Fruit fly (Drosophila melanogaster) whole organism, embryonic: Measurements from ENCODE around the gene pico.
A peak's percentile ranks its signal among the peaks of the same experiment; 100 is the strongest.

Experiments
- CG10462 ChIP-seq: fragments of 200-800 bp; sonication (Bioruptor generic); optimal IDR thresholded peaks from 2 replicates; lab custom pipeline; 2016; ENCODE audit warnings: missing biosample characterization, missing genetic modification characterization
- CG10654 ChIP-seq: fragments of 200-800 bp; sonication (Bioruptor generic); optimal IDR thresholded peaks from 2 replicates; lab custom pipeline; 2016; ENCODE audit warnings: missing biosample characterization, missing genetic modification characterization
- CG12769 ChIP-seq: fragments of 200-800 bp; sonication (Bioruptor generic); optimal IDR thresholded peaks from 2 replicates; lab custom pipeline; 2019; ENCODE audit warnings: missing biosample characterization, mild to moderate bottlenecking, missing genetic modification characterization, moderate library complexity
- CG14710 ChIP-seq: fragments of 200-800 bp; sonication (Bioruptor generic); optimal IDR thresholded peaks from 3 replicates; lab custom pipeline; 2019; ENCODE audit warnings: missing biosample characterization, mild to moderate bottlenecking, missing genetic modification characterization, moderate library complexity
- CG1529 ChIP-seq: fragments of 200-800 bp; sonication (Bioruptor generic); optimal IDR thresholded peaks from 3 replicates; lab custom pipeline; 2018; ENCODE audit warnings: missing biosample characterization, missing genetic modification characterization
- CG1603 ChIP-seq: fragments of 200-800 bp; sonication (Bioruptor generic); optimal IDR thresholded peaks from 2 replicates; lab custom pipeline; 2019; ENCODE audit warnings: missing biosample characterization, mild to moderate bottlenecking, missing genetic modification characterization, moderate library complexity
- CG17361 ChIP-seq: fragments of 200-800 bp; sonication (Bioruptor generic); IDR thresholded peaks from 3 replicates; pipeline ENCODE4 v1.3.6; 2022; ENCODE audit warnings: missing biosample characterization, missing genetic modification characterization
- CG17385 ChIP-seq: fragments of 200-800 bp; sonication (Bioruptor generic); optimal IDR thresholded peaks from 3 replicates; lab custom pipeline; 2018; ENCODE audit warnings: missing biosample characterization, mild to moderate bottlenecking, missing genetic modification characterization
- CG18262 ChIP-seq: fragments of 200-800 bp; optimal IDR thresholded peaks from 3 replicates; lab custom pipeline; 2019; ENCODE audit warnings: missing biosample characterization, mild to moderate bottlenecking, missing genetic modification characterization, moderate library complexity
- CG2678 ChIP-seq: fragments of 200-800 bp; sonication (Bioruptor generic); optimal IDR thresholded peaks from 3 replicates; lab custom pipeline; 2019; ENCODE audit warnings: missing biosample characterization, mild to moderate bottlenecking, missing genetic modification characterization, moderate library complexity
- CG30403 ChIP-seq: fragments of 200-800 bp; sonication (Bioruptor generic); optimal IDR thresholded peaks from 3 replicates; lab custom pipeline; 2016; ENCODE audit warnings: missing biosample characterization, missing genetic modification characterization
- CG3726 ChIP-seq: fragments of 200-800 bp; sonication (Bioruptor generic); IDR thresholded peaks from 3 replicates; pipeline ENCODE4, ENCODE4 v1.3.6; 2022; ENCODE audit warnings: missing biosample characterization, missing genetic modification characterization
- CG5953 ChIP-seq: fragments of 200-800 bp; sonication (Bioruptor generic); IDR thresholded peaks from 2 replicates; pipeline ENCODE4 v1.3.6; 2022; ENCODE audit warnings: missing biosample characterization, missing genetic modification characterization
- CG7839 ChIP-seq: fragments of 200-800 bp; sonication (Bioruptor generic); optimal IDR thresholded peaks from 3 replicates; lab custom pipeline; 2018; ENCODE audit warnings: missing biosample characterization, mild to moderate bottlenecking, missing genetic modification characterization, moderate library complexity
- CG8924 ChIP-seq: fragments of 200-800 bp; optimal IDR thresholded peaks from 3 replicates; lab custom pipeline; 2019; ENCODE audit warnings: missing biosample characterization, mild to moderate bottlenecking, missing genetic modification characterization, moderate library complexity
- CG9437 ChIP-seq: fragments of 200-800 bp; sonication (Bioruptor generic); optimal IDR thresholded peaks from 2 replicates; lab custom pipeline; 2018; ENCODE audit warnings: missing biosample characterization, mild to moderate bottlenecking, missing genetic modification characterization
- CG9727 ChIP-seq: fragments of 200-800 bp; sonication (Bioruptor generic); optimal IDR thresholded peaks from 3 replicates; lab custom pipeline; 2017; ENCODE audit warnings: missing biosample characterization, mild to moderate bottlenecking, missing genetic modification characterization
- CoRest ChIP-seq: fragments of 200-800 bp; sonication (Bioruptor generic); optimal IDR thresholded peaks from 3 replicates; lab custom pipeline; 2018; ENCODE audit warnings: missing biosample characterization, mild to moderate bottlenecking, missing genetic modification characterization, moderate library complexity
- D19A ChIP-seq: fragments of 200-800 bp; optimal IDR thresholded peaks from 3 replicates; lab custom pipeline; 2019; ENCODE audit warnings: missing biosample characterization, mild to moderate bottlenecking, missing genetic modification characterization, moderate library complexity
- Hmr ChIP-seq: fragments of 200-800 bp; sonication (Bioruptor generic); optimal IDR thresholded peaks from 3 replicates; lab custom pipeline; 2017; ENCODE audit warnings: mild to moderate bottlenecking, missing biosample characterization, missing genetic modification reagents, missing genetic modification characterization
- Hmx ChIP-seq: fragments of 200-800 bp; sonication (Bioruptor generic); optimal IDR thresholded peaks from 2 replicates; lab custom pipeline; 2016; ENCODE audit warnings: missing biosample characterization, missing genetic modification characterization
- Med ChIP-seq: fragments of 200-800 bp; sonication (Bioruptor generic); peaks from one replicate; lab custom pipeline; 2016; ENCODE audit warnings: missing biosample characterization, missing genetic modification characterization, mild to moderate bottlenecking, inconsistent platforms, moderate library complexity
- Oli ChIP-seq: fragments of 200-800 bp; sonication (Bioruptor generic); optimal IDR thresholded peaks from 2 replicates; lab custom pipeline; 2018; ENCODE audit warnings: missing biosample characterization, mild to moderate bottlenecking, missing genetic modification characterization, moderate library complexity
- Pdp1 ChIP-seq, 2 experiments: fragments of 200-800 bp; sonication (Bioruptor generic); optimal IDR thresholded peaks; 3 replicates each; lab custom pipeline; 2016; ENCODE audit warnings: missing biosample characterization in 2 of 2, missing genetic modification characterization in 2 of 2, mild to moderate bottlenecking in 1 of 2, moderate library complexity in 1 of 2
- Rx ChIP-seq: fragments of 200-800 bp; sonication (Bioruptor generic); IDR thresholded peaks from 2 replicates; pipeline ENCODE4 v1.3.6; 2022; ENCODE audit warnings: missing biosample characterization, missing genetic modification characterization
- az2 ChIP-seq: fragments of 200-800 bp; sonication (Bioruptor generic); optimal IDR thresholded peaks from 3 replicates; lab custom pipeline; 2016; ENCODE audit warnings: missing biosample characterization, missing genetic modification characterization
- cato ChIP-seq: fragments of 200-800 bp; sonication (Bioruptor generic); optimal IDR thresholded peaks from 2 replicates; lab custom pipeline; 2016; ENCODE audit warnings: missing biosample characterization, missing genetic modification characterization, borderline replicate concordance
- dmrt11E ChIP-seq: fragments of 200-800 bp; sonication (Bioruptor generic); optimal IDR thresholded peaks from 3 replicates; lab custom pipeline; 2018; ENCODE audit warnings: missing biosample characterization, mild to moderate bottlenecking, missing genetic modification characterization, moderate library complexity
- dysf ChIP-seq: fragments of 200-800 bp; sonication (Bioruptor generic); IDR thresholded peaks from 3 replicates; pipeline ENCODE4 v1.3.6; 2022; ENCODE audit warnings: missing biosample characterization, missing genetic modification characterization
- emc ChIP-seq: fragments of 200-800 bp; sonication (Bioruptor generic); optimal IDR thresholded peaks from 2 replicates; lab custom pipeline; 2016; ENCODE audit warnings: missing biosample characterization, missing genetic modification characterization
- eve ChIP-seq, 2 experiments: fragments of >200 bp; optimal IDR thresholded peaks; 2 replicates each; lab custom pipeline; 2017; ENCODE audit warnings: missing biosample characterization in 2 of 2, missing genetic modification characterization in 2 of 2
- ewg ChIP-seq: fragments of 200-800 bp; sonication (Bioruptor generic); optimal IDR thresholded peaks from 3 replicates; lab custom pipeline; 2017; ENCODE audit warnings: mild to moderate bottlenecking, missing biosample characterization, missing genetic modification reagents, missing genetic modification characterization
- gfzf ChIP-seq: fragments of 200-800 bp; sonication (Bioruptor generic); optimal IDR thresholded peaks from 2 replicates; lab custom pipeline; 2016; ENCODE audit warnings: missing biosample characterization, mild to moderate bottlenecking, missing genetic modification characterization, moderate library complexity
- grau ChIP-seq: fragments of 200-800 bp; optimal IDR thresholded peaks from 3 replicates; lab custom pipeline; 2019; ENCODE audit warnings: missing biosample characterization, mild to moderate bottlenecking, missing genetic modification characterization, moderate library complexity
- h ChIP-seq: fragments of >200 bp; optimal IDR thresholded peaks from 2 replicates; lab custom pipeline; 2017
- lmd ChIP-seq: fragments of 200-800 bp; sonication (Bioruptor generic); IDR thresholded peaks from 2 replicates; pipeline ENCODE4 v1.3.6; 2022; ENCODE audit warnings: missing biosample characterization, missing genetic modification characterization
- peb ChIP-seq: fragments of 200-800 bp; sonication (Bioruptor generic); IDR thresholded peaks from 2 replicates; pipeline ENCODE4 v1.3.6; 2022; ENCODE audit warnings: missing biosample characterization, missing genetic modification characterization
- phol ChIP-seq: fragments of 200-800 bp; sonication (Bioruptor generic); optimal IDR thresholded peaks from 3 replicates; lab custom pipeline; 2018; ENCODE audit warnings: missing biosample characterization, mild to moderate bottlenecking, missing genetic modification characterization, moderate library complexity
- pum ChIP-seq: fragments of 200-800 bp; sonication (Bioruptor generic); optimal IDR thresholded peaks from 2 replicates; lab custom pipeline; 2016; ENCODE audit warnings: missing biosample characterization, missing genetic modification characterization
- sens ChIP-seq: fragments of 200-800 bp; sonication (Bioruptor generic); peaks from one replicate; lab custom pipeline; 2016; ENCODE audit warnings: missing biosample characterization, missing genetic modification characterization
- sens-2 ChIP-seq: fragments of 200-800 bp; sonication (Bioruptor generic); IDR thresholded peaks from 2 replicates; pipeline ENCODE4 v1.3.6; 2022; ENCODE audit warnings: missing biosample characterization, missing genetic modification characterization
- sim ChIP-seq: fragments of 200-800 bp; sonication (Bioruptor generic); IDR thresholded peaks from 2 replicates; pipeline ENCODE4 v1.3.6; 2022; ENCODE audit warnings: missing biosample characterization, missing genetic modification characterization
- tin ChIP-seq: fragments of 200-800 bp; sonication (Bioruptor generic); optimal IDR thresholded peaks from 3 replicates; lab custom pipeline; 2016; ENCODE audit warnings: missing biosample characterization, missing genetic modification characterization
- tio ChIP-seq: fragments of 200-800 bp; sonication (Bioruptor generic); optimal IDR thresholded peaks from 2 replicates; lab custom pipeline; 2017; ENCODE audit warnings: missing biosample characterization, missing genetic modification characterization, inconsistent platforms
- vnd ChIP-seq: fragments of 200-800 bp; sonication (Bioruptor generic); IDR thresholded peaks from 3 replicates; pipeline ENCODE4 v1.3.6; 2022; ENCODE audit warnings: missing biosample characterization, missing genetic modification characterization; ENCODE audit not compliant: partially characterized antibody

The pico gene

DNA sequence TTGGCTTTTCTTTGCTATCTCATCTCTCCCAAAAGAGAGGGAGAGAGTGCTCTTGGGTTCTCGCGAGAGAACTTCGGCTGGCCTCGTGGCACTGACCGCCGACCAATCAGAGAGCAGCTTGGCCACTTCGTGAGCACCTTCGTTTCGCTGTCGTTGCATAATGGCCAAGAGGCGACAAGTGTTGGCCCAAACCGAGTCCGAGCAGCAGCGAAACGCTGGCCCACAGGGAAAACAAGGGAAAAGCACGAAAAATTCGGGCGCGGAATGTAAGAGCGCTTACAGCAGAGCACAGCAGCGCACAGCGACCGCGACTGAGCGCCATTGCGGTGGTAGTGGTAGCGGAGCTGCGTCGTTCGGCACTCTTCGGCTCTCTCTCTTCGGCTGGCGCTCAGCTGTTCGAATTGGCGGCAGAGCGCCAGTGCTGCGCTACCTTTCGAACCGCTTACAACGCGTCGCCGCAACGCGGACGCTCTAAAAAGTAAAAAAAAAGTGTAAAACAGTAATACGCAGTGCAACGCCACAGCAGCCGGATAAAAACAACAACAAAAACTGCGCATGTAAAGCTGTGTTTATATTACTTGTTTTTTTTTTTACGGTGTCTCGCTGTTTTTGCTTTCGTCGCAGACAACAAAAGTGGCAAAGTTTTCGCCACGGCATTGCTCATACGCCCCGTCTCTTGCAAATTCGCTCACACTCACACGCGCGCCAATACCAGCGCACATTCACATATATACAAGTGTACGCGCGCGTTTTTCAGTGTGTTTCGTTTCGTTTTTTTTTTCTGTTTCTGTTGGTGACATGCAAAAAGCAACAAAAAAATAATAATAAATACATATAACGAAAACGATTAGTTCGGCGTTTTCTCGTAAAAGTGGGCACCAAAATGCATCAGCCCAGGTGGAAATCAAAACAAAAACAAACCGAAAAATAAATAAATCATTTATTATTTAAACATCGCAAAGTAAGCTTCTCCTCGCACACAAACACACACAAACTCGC, 35.4 kb upstream of the pico start (continued):
- TF ChIP-seq CG12769 (tag; lab: Kevin White, UChicago) (peak; percentile 91), CG5953 (GFP tag; lab: Robert Waterston, UW) (0 out of 2 replicates have a peak, but pooled peaks have one; percentile 36), h (lab: Kevin White, UChicago) (no peak), sim (GFP tag; lab: Robert Waterston, UW) (no peak), emc (GFP tag; lab: Kevin White, UChicago) (no peak)
- TF ChIP-seq, all 482 proteins: peak for 100

DNA sequence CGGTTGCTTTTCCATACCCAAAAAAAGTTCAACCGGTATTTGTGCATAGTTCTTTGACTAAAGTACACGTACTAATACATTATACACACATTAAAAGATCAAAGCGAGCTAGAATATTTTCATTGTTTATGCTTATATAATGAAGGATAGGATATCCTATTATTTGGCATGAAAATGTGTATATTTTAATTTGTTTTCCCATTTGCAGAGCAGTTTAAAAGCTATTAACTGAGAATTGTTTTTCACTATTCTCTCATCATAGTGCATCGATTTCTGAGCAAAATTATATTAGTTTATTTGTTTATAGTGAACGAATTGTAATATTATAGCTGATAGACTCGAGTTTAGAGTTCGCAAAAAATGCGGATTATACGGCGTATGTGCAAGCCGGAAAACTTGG, 34.7 kb upstream of the pico start:
- TF ChIP-seq peb (no peak), Med (peak; percentile 1)

DNA sequence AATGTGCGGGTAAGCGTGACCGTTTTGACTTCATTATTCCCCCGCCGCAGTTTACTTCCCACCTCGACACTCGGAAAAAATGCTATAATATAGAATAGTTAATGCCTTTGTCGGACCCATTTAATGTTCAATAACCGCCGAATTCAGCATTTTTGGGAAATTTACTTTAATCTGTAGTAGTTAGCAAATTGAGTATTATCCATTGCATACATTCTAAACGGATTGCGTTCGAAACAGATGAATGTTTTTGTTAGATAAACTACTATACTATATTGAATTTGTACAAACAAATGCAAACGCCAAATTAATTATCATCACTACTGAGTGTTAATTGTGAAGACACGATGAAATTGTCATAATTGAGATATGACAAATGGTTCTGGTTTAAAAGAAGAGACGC, 32.3 kb upstream of the pico start:
- TF ChIP-seq gfzf (GFP tag; lab: Kevin White, UChicago) (no peak), CG9727 (peak; percentile 37), CG18262 (tag; lab: Kevin White, UChicago) (peak; percentile 57), CoRest (tag; lab: Kevin White, UChicago) (peak; percentile 38), pum (GFP tag; lab: Kevin White, UChicago) (peak; percentile 25), D19A (tag; lab: Kevin White, UChicago) (peak; percentile 25), CG10462 (GFP tag; lab: Kevin White, UChicago) (no peak), CG9437 (GFP tag; lab: Kevin White, UChicago) (peak; percentile 27), tio (GFP tag; lab: Kevin White, UChicago) (peak; percentile 36), sens-2 (no peak), CG1603 (tag; lab: Kevin White, UChicago) (peak; percentile 30), ewg (peak; percentile 36), Pdp1 (GFP tag; optimal IDR thresholded peaks at IDR 0.05; lab: Kevin White, UChicago) (peak in 1 of 2 experiments; percentile 21), az2 (GFP tag; lab: Kevin White, UChicago) (peak; percentile 30), grau (tag; lab: Kevin White, UChicago) (peak; percentile 34), CG17385 (GFP tag; lab: Kevin White, UChicago) (peak; percentile 22), phol (tag; lab: Kevin White, UChicago) (peak; percentile 54), CG3726 (GFP tag; lab: Robert Waterston, UW) (no peak), eve (GFP tag; optimal IDR thresholded peaks at IDR 0.05; lab: Kevin White, UChicago) (peak in 1 of 2 experiments; percentile 72), CG2678 (tag; lab: Kevin White, UChicago) (peak; percentile 55), CG30403 (GFP tag; lab: Kevin White, UChicago) (peak; percentile 53), CG1529 (peak; percentile 12), vnd (GFP tag; lab: Robert Waterston, UW) (no peak), Rx (GFP tag; lab: Robert Waterston, UW) (no peak), Hmr (GFP tag; lab: Kevin White, UChicago) (peak; percentile 7), CG17361 (GFP tag; lab: Robert Waterston, UW) (peak; percentile 63; the same call in 2 of the 3 replicates), cato (GFP tag; lab: Kevin White, UChicago) (no peak), dysf (0 out of 3 replicates have a peak, but pooled peaks have one; percentile 16), lmd (GFP tag; lab: Robert Waterston, UW) (0 out of 2 replicates have a peak, but pooled peaks have one; percentile 5), CG7839 (tag; lab: Kevin White, UChicago) (peak; percentile 31), dmrt11E (peak; percentile 49), CG10654 (GFP tag; lab: Kevin White, UChicago) (no peak), sens (peak; percentile 83), Oli (peak; percentile 45), Hmx (GFP tag; lab: Kevin White, UChicago) (no peak), CG14710 (tag; lab: Kevin White, UChicago) (peak; percentile 34), CG8924 (tag; lab: Kevin White, UChicago) (peak; percentile 22), tin (peak; percentile 6)
